Worm (Caenorhabditis elegans) whole organism, L1 larva: Measurements from ENCODE around the gene Y49E10.18.
A peak's percentile ranks its signal among the peaks of the same experiment; 100 is the strongest.

Experiments used
- F16B12.6 ChIP-seq: fragments of 150-350 bp; optimal IDR thresholded peaks from 2 replicates; lab custom pipeline; 2014; ENCODE audit warnings: missing biosample characterization, missing genetic modification characterization
- aha-1 ChIP-seq: fragments of 150-350 bp; optimal IDR thresholded peaks from 2 replicates; lab custom pipeline; 2014; ENCODE audit warnings: missing biosample characterization, missing genetic modification characterization
- blmp-1 ChIP-seq: fragments of 150-350 bp; optimal IDR thresholded peaks from 2 replicates; lab custom pipeline; 2014; ENCODE audit warnings: missing biosample characterization, missing genetic modification characterization
- ceh-90 ChIP-seq: sonication (generic microtip); optimal IDR thresholded peaks from 2 replicates; lab custom pipeline; 2016; ENCODE audit warnings: missing genetic modification characterization, missing compliant biosample characterization
- dpl-1 ChIP-seq, 3 experiments: fragments of 150-350 bp in 2 of 3; sonication (generic microtip) in 1 of 3; optimal IDR thresholded peaks; 2 replicates each; lab custom pipeline; 2014 to 2017; ENCODE audit warnings: missing biosample characterization in 3 of 3, missing genetic modification characterization in 3 of 3, missing genetic modification reagents in 3 of 3
- dsc-1 ChIP-seq: sonication (generic microtip); optimal IDR thresholded peaks from 2 replicates; lab custom pipeline; 2016; ENCODE audit warnings: mild to moderate bottlenecking, missing genetic modification characterization, missing compliant biosample characterization
- efl-1 ChIP-seq, 4 experiments: fragments of 150-350 bp; optimal IDR thresholded peaks in 3 of 4; peaks in 1 of 4; 1 replicate in 1 of 4; 2 replicates in 3 of 4; lab custom pipeline; 2014; ENCODE audit warnings: missing biosample characterization in 2 of 4, missing genetic modification characterization in 2 of 4, missing genetic modification reagents in 2 of 4
- efl-3 ChIP-seq: fragments of 200-800 bp; sonication (Bioruptor generic); optimal IDR thresholded peaks from 2 replicates; lab custom pipeline; 2018; ENCODE audit warnings: mild to moderate bottlenecking, missing genetic modification characterization, missing compliant biosample characterization
- egl-13 ChIP-seq: sonication (generic microtip); optimal IDR thresholded peaks from 2 replicates; lab custom pipeline; 2016; ENCODE audit warnings: missing genotype, missing genetic modification reagents, missing genetic modification characterization, missing compliant biosample characterization
- egl-27 ChIP-seq, 2 experiments: fragments of 150-350 bp in 1 of 2; sonication (generic microtip); optimal IDR thresholded peaks; 3 replicates each; lab custom pipeline; 2017 to 2018; ENCODE audit warnings: missing biosample characterization in 2 of 2, missing genetic modification characterization in 2 of 2, missing genetic modification reagents in 2 of 2
- elt-3 ChIP-seq, 6 experiments: fragments of 150-350 bp in 1 of 6; sonication (generic microtip); optimal IDR thresholded peaks; 2 replicates each; lab custom pipeline; 2017 to 2018; ENCODE audit warnings: missing biosample characterization in 6 of 6, missing genetic modification characterization in 6 of 6, inconsistent platforms in 1 of 6
- ets-5 ChIP-seq: fragments of 200-800 bp; sonication (Bioruptor generic); IDR thresholded peaks from 2 replicates; pipeline ENCODE4 v1.3.6; 2022; ENCODE audit warnings: missing genetic modification characterization, missing compliant biosample characterization
- fos-1 ChIP-seq: fragments of 150-350 bp; optimal IDR thresholded peaks from 2 replicates; lab custom pipeline; 2014; ENCODE audit warnings: missing biosample characterization, missing genetic modification characterization
- grh-1 ChIP-seq: fragments of 200-800 bp; sonication (Bioruptor generic); IDR thresholded peaks from 2 replicates; pipeline ENCODE4 v1.3.6; 2022; ENCODE audit warnings: missing genetic modification reagents, missing genetic modification characterization, missing compliant biosample characterization
- isw-1 ChIP-seq: fragments of 200-800 bp; sonication (Bioruptor generic); IDR thresholded peaks from 2 replicates; pipeline ENCODE4 v1.3.6; 2022; ENCODE audit warnings: missing genetic modification characterization, missing compliant biosample characterization
- lin-14 ChIP-seq: fragments of 200-800 bp; sonication (Bioruptor generic); optimal IDR thresholded peaks from 2 replicates; lab custom pipeline; 2018; ENCODE audit warnings: mild to moderate bottlenecking, missing genetic modification characterization, moderate library complexity, missing compliant biosample characterization
- lin-35 ChIP-seq, 2 experiments: fragments of 150-350 bp; optimal IDR thresholded peaks; 2 replicates each; lab custom pipeline; 2014; ENCODE audit warnings: missing biosample characterization in 2 of 2, missing genetic modification characterization in 2 of 2, missing genetic modification reagents in 2 of 2
- lin-39 ChIP-seq: fragments of 150-350 bp; optimal IDR thresholded peaks from 2 replicates; lab custom pipeline; 2014; ENCODE audit warnings: missing biosample characterization, missing genetic modification reagents, missing genetic modification characterization
- lsy-2 ChIP-seq, 2 experiments: fragments of 150-350 bp; optimal IDR thresholded peaks; 2 replicates each; lab custom pipeline; 2014; ENCODE audit warnings: missing biosample characterization in 2 of 2, missing genetic modification characterization in 2 of 2
- mab-9 ChIP-seq: fragments of 200-800 bp; sonication (Bioruptor generic); IDR thresholded peaks from 2 replicates; pipeline ENCODE4 v1.3.6; 2022; ENCODE audit warnings: missing genetic modification reagents, missing genetic modification characterization, missing compliant biosample characterization
- mef-2 ChIP-seq: fragments of 150-350 bp; optimal IDR thresholded peaks from 2 replicates; lab custom pipeline; 2014; ENCODE audit warnings: missing biosample characterization, missing genetic modification characterization
- mep-1 ChIP-seq: fragments of 150-350 bp; optimal IDR thresholded peaks from 2 replicates; lab custom pipeline; 2014; ENCODE audit warnings: missing biosample characterization, missing genetic modification characterization
- nhr-11 ChIP-seq: fragments of 150-350 bp; optimal IDR thresholded peaks from 2 replicates; lab custom pipeline; 2014; ENCODE audit warnings: missing biosample characterization, missing genetic modification characterization
- nhr-12 ChIP-seq: sonication (generic microtip); optimal IDR thresholded peaks from 2 replicates; lab custom pipeline; 2017; ENCODE audit warnings: missing biosample characterization, missing genetic modification characterization
- nhr-237 ChIP-seq: fragments of 150-350 bp; optimal IDR thresholded peaks from 2 replicates; lab custom pipeline; 2014; ENCODE audit warnings: missing biosample characterization, missing genetic modification characterization
- nhr-47 ChIP-seq: sonication (generic microtip); optimal IDR thresholded peaks from 2 replicates; lab custom pipeline; 2016; ENCODE audit warnings: mild to moderate bottlenecking, missing genetic modification characterization, moderate library complexity, missing compliant biosample characterization
- nhr-71 ChIP-seq: sonication (generic microtip); optimal IDR thresholded peaks from 2 replicates; lab custom pipeline; 2016; ENCODE audit warnings: mild to moderate bottlenecking, missing genetic modification characterization, moderate library complexity, missing compliant biosample characterization
- nhr-76 ChIP-seq: sonication (generic microtip); optimal IDR thresholded peaks from 2 replicates; lab custom pipeline; 2017; ENCODE audit warnings: missing biosample characterization, missing genetic modification characterization
- nhr-85 ChIP-seq: sonication (generic microtip); peaks from one replicate; lab custom pipeline; 2016; ENCODE audit warnings: missing genetic modification characterization, inconsistent platforms, missing compliant biosample characterization
- pag-3 ChIP-seq: sonication (generic microtip); optimal IDR thresholded peaks from 2 replicates; lab custom pipeline; 2017; ENCODE audit warnings: missing genetic modification characterization, mild to moderate bottlenecking, missing compliant biosample characterization, antibody characterized with exemption, borderline replicate concordance; ENCODE audit not compliant: insufficient read depth
- rnt-1 ChIP-seq: sonication (generic microtip); optimal IDR thresholded peaks from 2 replicates; lab custom pipeline; 2016; ENCODE audit warnings: mild to moderate bottlenecking, missing genetic modification characterization, moderate library complexity, missing compliant biosample characterization
- skn-1 ChIP-seq: fragments of 150-350 bp; optimal IDR thresholded peaks from 2 replicates; lab custom pipeline; 2014; ENCODE audit warnings: missing biosample characterization, missing genetic modification characterization
- unc-130 ChIP-seq: fragments of 150-350 bp; optimal IDR thresholded peaks from 2 replicates; lab custom pipeline; 2017; ENCODE audit warnings: missing biosample characterization, missing genetic modification characterization, inconsistent platforms
- unc-30 ChIP-seq: sonication (generic microtip); optimal IDR thresholded peaks from 2 replicates; lab custom pipeline; 2017; ENCODE audit warnings: missing biosample characterization, missing genetic modification characterization
- unc-62 ChIP-seq: fragments of 150-350 bp; optimal IDR thresholded peaks from 2 replicates; lab custom pipeline; 2014; ENCODE audit warnings: missing biosample characterization, missing genetic modification reagents, missing genetic modification characterization
- zip-4 ChIP-seq: fragments of 200-800 bp; sonication (Bioruptor generic); optimal IDR thresholded peaks from 2 replicates; lab custom pipeline; 2018; ENCODE audit warnings: mild to moderate bottlenecking, missing genetic modification characterization, moderate library complexity, missing compliant biosample characterization
- ztf-11 ChIP-seq, 2 experiments: sonication (generic microtip); optimal IDR thresholded peaks; 2 replicates each; lab custom pipeline; 2016 to 2017; ENCODE audit warnings: missing genetic modification characterization in 2 of 2, missing biosample characterization in 1 of 2, missing compliant biosample characterization in 1 of 2

The Y49E10.18 gene

DNA sequence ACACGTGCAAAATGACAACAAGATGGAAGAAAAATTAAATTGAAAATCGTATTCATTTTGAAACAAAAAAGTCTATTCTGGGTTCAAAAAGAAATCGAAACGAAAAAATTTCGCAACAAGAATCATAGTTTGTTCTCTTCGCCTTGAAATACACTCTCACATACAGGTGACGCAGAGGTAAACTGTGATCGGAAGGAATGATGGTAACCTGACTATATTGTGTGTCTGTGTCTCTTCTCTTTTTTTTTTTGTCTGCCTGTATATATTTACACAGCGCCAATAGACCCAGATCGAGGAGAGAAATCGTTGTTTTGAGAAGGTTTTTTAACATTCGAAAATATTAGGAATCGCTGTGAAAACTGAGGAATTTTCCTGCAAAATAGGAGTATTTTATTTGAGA, 21.8 kb downstream of the Y49E10.18 start (continued):
- TF ChIP-seq nhr-237 (tag; lab: Kevin White, UChicago), result no peak
- TF ChIP-seq fos-1 (tag; lab: Kevin White, UChicago), result no peak
- TF ChIP-seq skn-1 (tag; lab: Kevin White, UChicago), result peak; percentile 39
- no peak for TF ChIP-seq egl-13 (tag; lab: Kevin White, UChicago)
- TF ChIP-seq zip-4 (GFP tag; lab: Kevin White, UChicago), result no peak
- TF ChIP-seq nhr-12, result no peak
- TF ChIP-seq lin-14, result peak; percentile 78
- peak in 1 of 6 experiments; percentile 12 for TF ChIP-seq elt-3 (tag; optimal IDR thresholded peaks at IDR 0.05; lab: Kevin White, UChicago)
- no peak for TF ChIP-seq aha-1 (tag; lab: Kevin White, UChicago)
- peak; percentile 66 for TF ChIP-seq mep-1 (tag; lab: Kevin White, UChicago)
- TF ChIP-seq nhr-71 (tag; lab: Kevin White, UChicago), result peak; percentile 27
- no peak for TF ChIP-seq grh-1
- TF ChIP-seq lin-39, result no peak
- no peak for TF ChIP-seq mef-2 (tag; lab: Kevin White, UChicago)
- peak in 1 of 2 experiments; percentile 61 for TF ChIP-seq lin-35 (GFP tag; optimal IDR thresholded peaks at IDR 0.05; lab: Kevin White, UChicago)
- TF ChIP-seq unc-130 (tag; lab: Kevin White, UChicago), result no peak
- no peak for TF ChIP-seq nhr-47 (tag; lab: Kevin White, UChicago)
- TF ChIP-seq blmp-1 (tag; lab: Kevin White, UChicago), result peak; percentile 78

DNA sequence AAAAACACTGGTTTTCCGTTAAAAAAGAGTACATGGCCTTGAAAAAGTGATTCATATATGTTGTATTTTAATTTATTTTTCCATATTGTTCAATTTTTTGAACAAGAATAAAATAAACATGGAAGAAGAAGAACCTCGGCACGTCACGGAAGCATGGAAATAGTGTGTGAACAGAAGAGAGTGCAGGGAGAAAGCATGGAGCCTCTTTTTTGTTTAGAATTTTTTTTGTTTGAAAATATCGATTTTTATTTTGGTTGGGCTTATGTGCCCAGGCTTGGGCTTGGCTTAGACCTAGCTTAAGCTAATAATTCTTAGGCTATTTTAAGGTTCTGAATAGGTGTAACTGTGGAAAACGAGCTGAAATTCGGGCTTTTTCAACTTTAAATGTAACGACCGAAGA, 24.2 kb downstream of the Y49E10.18 start, which contains the start of gene tat-1:
tat-1 (minus strand) TSS at position 11 of the 400 bp plus-strand sequence.
- no peak for TF ChIP-seq pag-3 (tag; lab: Kevin White, UChicago)
- TF ChIP-seq unc-62 (GFP tag; lab: Kevin White, UChicago), result no peak
- TF ChIP-seq unc-30 (tag; lab: Kevin White, UChicago), result no peak
- TF ChIP-seq efl-1 (optimal IDR thresholded peaks at IDR 0.05; lab: Kevin White, UChicago), result no peak
- peak; percentile 23 to 33 for TF ChIP-seq efl-1 (GFP tag; optimal IDR thresholded peaks at IDR 0.05 in 1 of 2; lab: Kevin White, UChicago)
- no peak for TF ChIP-seq ceh-90 (tag; lab: Kevin White, UChicago)
- no peak for TF ChIP-seq efl-3 (GFP tag; lab: Kevin White, UChicago)
- TF ChIP-seq blmp-1 (tag; lab: Kevin White, UChicago), result no peak
- TF ChIP-seq ztf-11 (tag; optimal IDR thresholded peaks at IDR 0.05; lab: Kevin White, UChicago), result no peak
- peak in 1 of 3 experiments; percentile 24 for TF ChIP-seq dpl-1 (GFP tag; optimal IDR thresholded peaks at IDR 0.05; lab: Kevin White, UChicago)
- TF ChIP-seq mab-9, result no peak
- no peak for TF ChIP-seq dsc-1
- TF ChIP-seq lsy-2 (tag; optimal IDR thresholded peaks at IDR 0.05; lab: Kevin White, UChicago), result peak in 1 of 2 experiments; percentile 2
- TF ChIP-seq nhr-85 (tag; lab: Kevin White, UChicago), result peak; percentile 16
- TF ChIP-seq elt-3 (tag; optimal IDR thresholded peaks at IDR 0.05; lab: Kevin White, UChicago), result no peak
- TF ChIP-seq ets-5, result no peak

DNA sequence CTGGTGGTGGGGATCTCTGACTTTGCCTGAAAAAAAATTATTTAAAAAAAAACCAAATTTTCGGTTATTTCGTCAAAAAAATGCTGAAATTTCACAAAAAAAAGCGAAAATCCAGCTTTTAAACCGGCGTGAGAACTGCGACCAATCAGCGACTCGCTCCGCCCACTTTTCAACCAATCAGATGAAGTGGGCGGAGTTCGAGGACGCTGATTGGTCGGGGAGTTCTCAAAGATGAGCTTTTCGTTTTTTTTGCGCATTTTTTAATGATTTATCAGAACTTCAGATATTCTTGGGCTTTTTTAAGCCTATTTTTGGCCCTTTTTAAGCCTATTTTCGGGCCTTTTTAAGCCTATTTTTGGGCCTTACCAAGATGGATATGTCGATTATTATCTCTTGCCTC, 25.6 kb downstream of the Y49E10.18 start:
- no peak for TF ChIP-seq nhr-12
- no peak for TF ChIP-seq isw-1 (GFP tag; lab: Robert Waterston, UW)
- no peak for TF ChIP-seq rnt-1 (tag; lab: Kevin White, UChicago)
- no peak for TF ChIP-seq egl-27 (tag; optimal IDR thresholded peaks at IDR 0.05; lab: Kevin White, UChicago)
- TF ChIP-seq F16B12.6 (tag; lab: Kevin White, UChicago), result no peak
- TF ChIP-seq unc-30 (tag; lab: Kevin White, UChicago), result no peak
- TF ChIP-seq nhr-11 (tag; lab: Kevin White, UChicago), result no peak
- TF ChIP-seq, all 84 proteins: peak for 0

- TF ChIP-seq nhr-76 (tag; lab: Kevin White, UChicago) (no peak), efl-1 (optimal IDR thresholded peaks at IDR 0.05; lab: Kevin White, UChicago) (no peak), efl-1 (GFP tag; optimal IDR thresholded peaks at IDR 0.05 in 1 of 2; lab: Kevin White, UChicago) (peak in 1 of 2 experiments; percentile 81)
These were observed 31.4 kb downstream of the Y49E10.18 start for ce11 chrIII:12414533-12414932.
